Fruit fly (Drosophila melanogaster) whole organism, embryonic: ENCODE results near the gene CG14454.

Source experiments
- BtbVII ChIP-seq: fragments of 200-800 bp; sonication (Bioruptor generic); optimal IDR thresholded peaks from 3 replicates; lab custom pipeline; 2017; ENCODE audit warnings: missing biosample characterization, mild to moderate bottlenecking, missing genetic modification characterization
- CG12769 ChIP-seq: fragments of 200-800 bp; sonication (Bioruptor generic); optimal IDR thresholded peaks from 2 replicates; lab custom pipeline; 2019; ENCODE audit warnings: missing biosample characterization, mild to moderate bottlenecking, missing genetic modification characterization, moderate library complexity
- CG13287 ChIP-seq: fragments of 200-800 bp; sonication (Bioruptor generic); IDR thresholded peaks from 2 replicates; pipeline ENCODE4 v1.3.6; 2022; ENCODE audit warnings: missing biosample characterization, missing genetic modification characterization; ENCODE audit not compliant: partially characterized antibody
- CG13624 ChIP-seq: fragments of 200-800 bp; sonication (Bioruptor generic); optimal IDR thresholded peaks from 2 replicates; lab custom pipeline; 2016; ENCODE audit warnings: missing biosample characterization, missing genetic modification characterization
- CG13894 ChIP-seq: fragments of 200-800 bp; sonication (Bioruptor generic); optimal IDR thresholded peaks from 3 replicates; lab custom pipeline; 2018; ENCODE audit warnings: missing biosample characterization, mild to moderate bottlenecking, missing genetic modification characterization, moderate library complexity
- CG14965 ChIP-seq: fragments of 200-800 bp; sonication (Bioruptor generic); optimal IDR thresholded peaks from 2 replicates; lab custom pipeline; 2016; ENCODE audit warnings: missing biosample characterization, missing genetic modification characterization, borderline replicate concordance
- CG1529 ChIP-seq: fragments of 200-800 bp; sonication (Bioruptor generic); optimal IDR thresholded peaks from 3 replicates; lab custom pipeline; 2018; ENCODE audit warnings: missing biosample characterization, missing genetic modification characterization
- CG15479 ChIP-seq: fragments of 200-800 bp; sonication (Bioruptor generic); optimal IDR thresholded peaks from 3 replicates; lab custom pipeline; 2019; ENCODE audit warnings: missing biosample characterization, mild to moderate bottlenecking, missing genetic modification characterization, moderate library complexity
- CG16813 ChIP-seq: fragments of 200-800 bp; sonication (Bioruptor generic); IDR thresholded peaks from 3 replicates; pipeline ENCODE4 v1.3.6; 2022; ENCODE audit warnings: missing biosample characterization, missing genetic modification characterization; ENCODE audit not compliant: partially characterized antibody
- CG18599 ChIP-seq: fragments of 200-800 bp; sonication (Bioruptor generic); optimal IDR thresholded peaks from 3 replicates; lab custom pipeline; 2017; ENCODE audit warnings: missing biosample characterization, missing genetic modification characterization, mild to moderate bottlenecking, moderate library complexity, missing genetic modification reagents
- CG2199 ChIP-seq: fragments of 200-800 bp; sonication (Bioruptor generic); IDR thresholded peaks from 3 replicates; pipeline ENCODE4 v1.3.6; 2022; ENCODE audit warnings: missing biosample characterization, missing genetic modification characterization
- CG34376 ChIP-seq: fragments of 200-800 bp; sonication (Bioruptor generic); optimal IDR thresholded peaks from 2 replicates; lab custom pipeline; 2018; ENCODE audit warnings: missing biosample characterization, mild to moderate bottlenecking, missing genetic modification characterization
- CG34422 ChIP-seq: fragments of 200-800 bp; sonication (Bioruptor generic); IDR thresholded peaks from 3 replicates; pipeline ENCODE4 v1.3.6; 2022; ENCODE audit warnings: missing biosample characterization, missing genetic modification characterization
- CG3838 ChIP-seq: fragments of 200-800 bp; sonication (Bioruptor generic); optimal IDR thresholded peaks from 3 replicates; lab custom pipeline; 2016; ENCODE audit warnings: missing biosample characterization, missing genetic modification characterization
- CG3995 ChIP-seq: fragments of 200-800 bp; sonication (Bioruptor generic); optimal IDR thresholded peaks from 3 replicates; lab custom pipeline; 2016; ENCODE audit warnings: missing biosample characterization, missing genetic modification characterization
- CG42726 ChIP-seq: fragments of 200-800 bp; sonication (Bioruptor generic); IDR thresholded peaks from 2 replicates; pipeline ENCODE4 v1.3.6; 2022; ENCODE audit warnings: missing biosample characterization, missing genetic modification characterization; ENCODE audit not compliant: partially characterized antibody
- CG8290 ChIP-seq, 3 experiments: fragments of 200-800 bp; sonication (Bioruptor generic); optimal IDR thresholded peaks; 2 replicates each; lab custom pipeline; 2016 to 2019; ENCODE audit warnings: missing biosample characterization in 3 of 3, missing genetic modification characterization in 3 of 3, mild to moderate bottlenecking in 2 of 3, moderate library complexity in 1 of 3
- Elba2 ChIP-seq: fragments of 200-800 bp; sonication (Bioruptor generic); optimal IDR thresholded peaks from 3 replicates; lab custom pipeline; 2016; ENCODE audit warnings: missing biosample characterization, missing genetic modification characterization
- H15 ChIP-seq: fragments of 200-800 bp; sonication (Bioruptor generic); IDR thresholded peaks from 3 replicates; pipeline ENCODE4 v1.3.6; 2022; ENCODE audit warnings: missing biosample characterization, missing genetic modification characterization
- Hey ChIP-seq: fragments of 200-800 bp; sonication (Bioruptor generic); optimal IDR thresholded peaks from 3 replicates; lab custom pipeline; 2018; ENCODE audit warnings: missing biosample characterization, mild to moderate bottlenecking, missing genetic modification characterization
- HmgZ ChIP-seq: fragments of 200-800 bp; sonication (Bioruptor generic); optimal IDR thresholded peaks from 2 replicates; lab custom pipeline; 2018; ENCODE audit warnings: missing biosample characterization, mild to moderate bottlenecking, missing genetic modification characterization
- Hr78 ChIP-seq, 2 experiments: fragments of 200-800 bp in 1 of 2; fragments of >200 bp in 1 of 2; sonication (Bioruptor generic) in 1 of 2; optimal IDR thresholded peaks; 2 replicates each; lab custom pipeline; 2017 to 2019; ENCODE audit warnings: missing biosample characterization in 2 of 2, missing genetic modification characterization in 2 of 2, mild to moderate bottlenecking in 1 of 2, moderate library complexity in 1 of 2
- Jarid2 ChIP-seq: fragments of 200-800 bp; sonication (Bioruptor generic); optimal IDR thresholded peaks from 3 replicates; lab custom pipeline; 2017; ENCODE audit warnings: mild to moderate bottlenecking, missing biosample characterization, missing genetic modification reagents, missing genetic modification characterization
- Med ChIP-seq: fragments of 200-800 bp; sonication (Bioruptor generic); peaks from one replicate; lab custom pipeline; 2016; ENCODE audit warnings: missing biosample characterization, missing genetic modification characterization, mild to moderate bottlenecking, inconsistent platforms, moderate library complexity
- Ssrp ChIP-seq: fragments of 200-800 bp; sonication (Bioruptor generic); optimal IDR thresholded peaks from 2 replicates; lab custom pipeline; 2018; ENCODE audit warnings: missing biosample characterization, mild to moderate bottlenecking, missing genetic modification characterization, moderate library complexity
- Usf ChIP-seq: fragments of 200-800 bp; sonication (Bioruptor generic); optimal IDR thresholded peaks from 2 replicates; lab custom pipeline; 2017; ENCODE audit warnings: missing genotype, missing biosample characterization, missing genetic modification characterization
- bsh ChIP-seq, 2 experiments: fragments of 200-800 bp; sonication (Bioruptor generic); optimal IDR thresholded peaks; 2 replicates each; lab custom pipeline; 2017 to 2018; ENCODE audit warnings: mild to moderate bottlenecking in 2 of 2, missing biosample characterization in 2 of 2, missing genetic modification characterization in 2 of 2, moderate library complexity in 1 of 2
- cwo ChIP-seq: fragments of 200-800 bp; sonication (Bioruptor generic); optimal IDR thresholded peaks from 3 replicates; lab custom pipeline; 2017; ENCODE audit warnings: missing biosample characterization, missing genetic modification characterization, mild to moderate bottlenecking, moderate library complexity, missing genetic modification reagents
- ems ChIP-seq: fragments of 200-800 bp; sonication (Bioruptor generic); optimal IDR thresholded peaks from 3 replicates; lab custom pipeline; 2016; ENCODE audit warnings: missing biosample characterization, missing genetic modification characterization
- exex ChIP-seq: fragments of 200-800 bp; sonication (Bioruptor generic); optimal IDR thresholded peaks from 4 replicates; lab custom pipeline; 2018; ENCODE audit warnings: missing biosample characterization, mild to moderate bottlenecking, missing genetic modification characterization, moderate library complexity
- ftz-f1 ChIP-seq: fragments of 200-800 bp; sonication (Bioruptor generic); optimal IDR thresholded peaks from 2 replicates; lab custom pipeline; 2016; ENCODE audit warnings: missing biosample characterization, missing genetic modification characterization
- grn ChIP-seq: fragments of 200-800 bp; sonication (Bioruptor generic); optimal IDR thresholded peaks from 3 replicates; lab custom pipeline; 2017; ENCODE audit warnings: missing biosample characterization, missing genetic modification characterization
- jigr1 ChIP-seq: fragments of 200-800 bp; sonication (Bioruptor generic); IDR thresholded peaks from 3 replicates; pipeline ENCODE4 v1.3.6; 2022; ENCODE audit warnings: missing biosample characterization, missing genetic modification characterization
- ken ChIP-seq: fragments of 200-800 bp; sonication (Bioruptor generic); IDR thresholded peaks from 3 replicates; pipeline ENCODE4 v1.3.6; 2022; ENCODE audit warnings: missing biosample characterization, missing genetic modification characterization
- pzg ChIP-seq: fragments of 200-800 bp; sonication (Bioruptor generic); optimal IDR thresholded peaks from 3 replicates; lab custom pipeline; 2018; ENCODE audit warnings: missing biosample characterization, mild to moderate bottlenecking, missing genetic modification characterization, moderate library complexity
- sim ChIP-seq: fragments of 200-800 bp; sonication (Bioruptor generic); IDR thresholded peaks from 2 replicates; pipeline ENCODE4 v1.3.6; 2022; ENCODE audit warnings: missing biosample characterization, missing genetic modification characterization
- so ChIP-seq: fragments of 200-800 bp; sonication (Bioruptor generic); IDR thresholded peaks from 3 replicates; pipeline ENCODE4 v1.3.6; 2022; ENCODE audit warnings: missing biosample characterization, missing genetic modification characterization
- sug ChIP-seq: fragments of 200-800 bp; optimal IDR thresholded peaks from 2 replicates; lab custom pipeline; 2019; ENCODE audit warnings: missing biosample characterization, mild to moderate bottlenecking, missing genetic modification characterization, moderate library complexity

CG14454 gene

DNA sequence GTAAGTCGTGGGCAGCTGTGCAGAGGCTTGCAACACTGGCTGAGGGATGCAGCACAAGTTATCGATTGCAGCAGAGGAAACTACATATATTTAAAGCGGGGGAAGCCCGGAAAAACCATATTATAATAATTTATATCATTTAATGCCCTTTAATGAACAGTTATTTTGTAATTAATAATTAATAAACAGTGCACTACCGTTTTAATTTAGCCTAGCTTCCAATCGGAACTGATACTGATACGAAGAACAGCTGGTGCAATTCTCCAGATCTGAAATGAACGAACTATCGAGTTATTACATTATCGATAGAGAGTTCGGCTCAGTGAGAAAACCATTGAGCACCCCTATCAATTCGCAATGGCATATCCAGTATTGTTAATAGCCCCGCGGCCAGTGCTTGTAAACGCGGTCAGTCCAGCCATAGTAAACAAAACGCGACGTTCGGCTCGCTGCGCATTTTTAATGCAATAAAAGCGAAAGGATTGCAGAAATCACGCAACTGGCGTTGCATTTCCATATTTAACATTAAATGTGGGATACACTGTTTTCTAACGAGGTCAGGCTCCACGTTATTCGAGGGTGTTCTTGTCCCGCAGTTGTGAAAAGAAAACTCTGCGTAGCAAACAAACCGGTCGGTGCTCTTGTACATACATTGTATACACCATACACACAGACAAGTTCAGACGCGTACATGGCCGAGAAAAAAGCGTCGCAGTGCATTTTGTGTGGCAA lies 49.2 kb upstream of the CG14454 start, which contains the start of gene CG7369 (continued):
- peak; percentile 74 for TF ChIP-seq ken (GFP tag; lab: Robert Waterston, UW)
- TF ChIP-seq pzg, result peak; percentile 76

DNA sequence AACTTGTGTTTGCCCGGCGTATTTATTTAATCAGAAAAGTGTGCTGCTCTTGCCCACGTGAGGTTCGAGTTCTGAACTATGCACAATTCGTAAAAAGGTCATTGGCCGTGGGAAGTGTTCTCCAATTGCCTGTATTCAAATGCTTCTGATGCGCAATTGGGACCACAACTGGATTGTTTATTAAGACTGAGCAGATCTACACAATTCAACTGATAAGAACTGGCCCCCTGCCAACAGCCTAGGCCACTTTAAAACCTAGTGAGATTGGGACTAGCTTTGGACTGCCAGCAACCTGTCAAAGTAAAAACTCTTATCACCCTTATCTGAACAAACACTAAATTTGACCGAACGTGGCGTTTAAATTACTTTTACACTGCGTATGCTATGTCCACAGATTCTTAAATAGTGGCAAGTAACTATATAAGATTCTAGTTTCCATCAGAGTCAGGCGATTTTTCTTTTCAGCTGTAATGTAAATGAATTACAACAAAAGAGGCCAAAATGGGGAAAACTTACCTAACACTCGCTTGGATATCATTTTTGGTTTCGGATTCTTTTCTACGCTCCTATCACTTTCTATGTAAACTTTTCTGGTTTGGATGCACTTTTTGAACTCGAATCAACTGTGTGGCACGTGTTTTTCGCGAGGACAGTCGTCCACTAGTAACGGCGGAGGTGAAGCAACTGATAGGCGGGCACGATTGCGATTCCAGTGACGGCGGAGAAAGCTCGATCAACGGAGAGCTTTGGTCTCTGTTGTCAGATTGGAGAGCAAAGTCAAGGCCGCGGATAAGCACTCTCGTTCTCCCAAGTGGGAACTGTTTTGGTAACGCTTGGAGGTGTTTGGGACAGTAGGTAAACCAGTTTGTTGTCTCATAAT lies 45.6 kb upstream of the CG14454 start, which contains the start of gene CG11241:
TSS of gene CG11241 (minus strand) at position 689 of the 880 bp plus-strand sequence.
- peak; percentile 51 for TF ChIP-seq CG3995 (GFP tag; lab: Kevin White, UChicago)
- peak; percentile 45 for TF ChIP-seq grn (GFP tag; lab: Kevin White, UChicago)
- no peak for TF ChIP-seq CG13624 (GFP tag; lab: Kevin White, UChicago)
- peak; percentile 84 for TF ChIP-seq ftz-f1 (GFP tag; lab: Kevin White, UChicago)
- TF ChIP-seq sim (GFP tag; lab: Robert Waterston, UW), result no peak
- TF ChIP-seq jigr1 (GFP tag; lab: Robert Waterston, UW), result no peak
- no peak for TF ChIP-seq CG16813
- no peak for TF ChIP-seq CG42726 (GFP tag; lab: Robert Waterston, UW)
- TF ChIP-seq HmgZ (tag; lab: Kevin White, UChicago), result peak; percentile 15
- no peak for TF ChIP-seq CG13287 (GFP tag; lab: Robert Waterston, UW)
- peak; percentile 45 for TF ChIP-seq CG12769
- TF ChIP-seq CG14965, result no peak
- TF ChIP-seq CG15479, result peak; percentile 32
- no peak for TF ChIP-seq CG34422 (GFP tag; lab: Robert Waterston, UW)
- 0 out of 3 replicates have a peak, but pooled peaks have one; percentile 41 for TF ChIP-seq CG2199 (GFP tag; lab: Robert Waterston, UW)
- TF ChIP-seq ems (GFP tag; lab: Kevin White, UChicago), result no peak
- peak; percentile 12 for TF ChIP-seq CG18599 (GFP tag; lab: Kevin White, UChicago)
- TF ChIP-seq Hey (tag; lab: Kevin White, UChicago), result peak; percentile 72
- no peak for TF ChIP-seq CG8290 (GFP tag; optimal IDR thresholded peaks at IDR 0.05; lab: Kevin White, UChicago)
- TF ChIP-seq CG8290 (tag; optimal IDR thresholded peaks at IDR 0.05; lab: Kevin White, UChicago), result peak in 1 of 2 experiments; percentile 1
- peak; percentile 24 for TF ChIP-seq CG34376 (GFP tag; lab: Kevin White, UChicago)
- TF ChIP-seq BtbVII (GFP tag; lab: Kevin White, UChicago), result no peak
- TF ChIP-seq H15 (GFP tag; lab: Robert Waterston, UW), result no peak
- TF ChIP-seq Med (GFP tag; lab: Kevin White, UChicago), result peak; percentile 64
- TF ChIP-seq Elba2 (GFP tag; lab: Kevin White, UChicago), result peak; percentile 62
- peak; percentile 40 for TF ChIP-seq Jarid2 (GFP tag; lab: Kevin White, UChicago)
- TF ChIP-seq cwo (GFP tag; lab: Kevin White, UChicago), result peak; percentile 77
- TF ChIP-seq bsh (GFP tag; optimal IDR thresholded peaks at IDR 0.05; lab: Kevin White, UChicago), result no peak
- TF ChIP-seq CG1529 (GFP tag; lab: Kevin White, UChicago), result no peak
- TF ChIP-seq CG13894, result no peak
- peak; percentile 22 for TF ChIP-seq exex (tag; lab: Kevin White, UChicago)
- TF ChIP-seq Hr78 (GFP tag; optimal IDR thresholded peaks at IDR 0.05; lab: Kevin White, UChicago), result peak in 1 of 2 experiments; percentile 18
- no peak for TF ChIP-seq so (GFP tag; lab: Robert Waterston, UW)
- no peak for TF ChIP-seq CG3838 (GFP tag; lab: Kevin White, UChicago)
- no peak for TF ChIP-seq Ssrp (tag; lab: Kevin White, UChicago)
- TF ChIP-seq sug (tag; lab: Kevin White, UChicago), result peak; percentile 100
- TF ChIP-seq Usf (GFP tag; lab: Kevin White, UChicago), result no peak
